Fruit fly (Drosophila melanogaster) whole organism, embryonic: ENCODE measurements around the gene CG6294.

Experiments used
- Antp ChIP-seq: fragments of 200-800 bp; sonication (Bioruptor generic); optimal IDR thresholded peaks from 3 replicates; lab custom pipeline; 2016; ENCODE audit warnings: missing biosample characterization, missing genetic modification characterization
- Bteb2 ChIP-seq: fragments of 200-800 bp; sonication (Bioruptor generic); optimal IDR thresholded peaks from 2 replicates; lab custom pipeline; 2016; ENCODE audit warnings: missing biosample characterization, missing genetic modification characterization
- CG10147 ChIP-seq: fragments of 200-800 bp; sonication (Bioruptor generic); optimal IDR thresholded peaks from 2 replicates; lab custom pipeline; 2019; ENCODE audit warnings: missing biosample characterization, mild to moderate bottlenecking, missing genetic modification characterization, moderate library complexity
- CG10565 ChIP-seq: fragments of 200-800 bp; sonication (Bioruptor generic); optimal IDR thresholded peaks from 3 replicates; lab custom pipeline; 2016; ENCODE audit warnings: missing biosample characterization, mild to moderate bottlenecking, missing genetic modification characterization
- CG11456 ChIP-seq: fragments of 200-800 bp; sonication (Bioruptor generic); IDR thresholded peaks from 3 replicates; pipeline ENCODE4 v1.3.6; 2022; ENCODE audit warnings: missing biosample characterization, missing genetic modification characterization
- CG12219 ChIP-seq: fragments of 200-800 bp; sonication (Bioruptor generic); optimal IDR thresholded peaks from 3 replicates; lab custom pipeline; 2018; ENCODE audit warnings: missing biosample characterization, mild to moderate bottlenecking, missing genetic modification characterization
- CG13296 ChIP-seq: fragments of 200-800 bp; sonication (Bioruptor generic); optimal IDR thresholded peaks from 3 replicates; lab custom pipeline; 2018; ENCODE audit warnings: missing biosample characterization, mild to moderate bottlenecking, missing genetic modification characterization
- CG13894 ChIP-seq: fragments of 200-800 bp; sonication (Bioruptor generic); optimal IDR thresholded peaks from 3 replicates; lab custom pipeline; 2018; ENCODE audit warnings: missing biosample characterization, mild to moderate bottlenecking, missing genetic modification characterization, moderate library complexity
- CG14014 ChIP-seq: fragments of 200-800 bp; sonication (Bioruptor generic); IDR thresholded peaks from 2 replicates; pipeline ENCODE4 v1.3.6; 2022; ENCODE audit warnings: missing biosample characterization, missing genetic modification characterization
- CG14860 ChIP-seq: fragments of 200-800 bp; sonication (Bioruptor generic); IDR thresholded peaks from 3 replicates; pipeline ENCODE4 v1.3.6; 2022; ENCODE audit warnings: missing biosample characterization, missing genetic modification characterization; ENCODE audit not compliant: partially characterized antibody
- CG1529 ChIP-seq: fragments of 200-800 bp; sonication (Bioruptor generic); optimal IDR thresholded peaks from 3 replicates; lab custom pipeline; 2018; ENCODE audit warnings: missing biosample characterization, missing genetic modification characterization
- CG15514 ChIP-seq: fragments of 200-800 bp; sonication (Bioruptor generic); optimal IDR thresholded peaks from 3 replicates; lab custom pipeline; 2017; ENCODE audit warnings: missing biosample characterization, missing genetic modification characterization, mild to moderate bottlenecking, moderate library complexity, missing genetic modification reagents
- CG2116 ChIP-seq: fragments of 200-800 bp; sonication (Bioruptor generic); optimal IDR thresholded peaks from 3 replicates; lab custom pipeline; 2018; ENCODE audit warnings: missing biosample characterization, mild to moderate bottlenecking, missing genetic modification characterization
- CG2875 ChIP-seq: fragments of 200-800 bp; sonication (Bioruptor generic); optimal IDR thresholded peaks from 2 replicates; lab custom pipeline; 2017; ENCODE audit warnings: missing biosample characterization, mild to moderate bottlenecking, missing genetic modification characterization, missing genetic modification reagents
- CG31441 ChIP-seq: fragments of 200-800 bp; sonication (Bioruptor generic); IDR thresholded peaks from 2 replicates; pipeline ENCODE4 v1.3.6; 2022; ENCODE audit warnings: missing biosample characterization, missing genetic modification characterization
- CG3281 ChIP-seq: fragments of 200-800 bp; sonication (Bioruptor generic); optimal IDR thresholded peaks from 3 replicates; lab custom pipeline; 2017; ENCODE audit warnings: missing biosample characterization, mild to moderate bottlenecking, missing genetic modification characterization
- CG3407 ChIP-seq: fragments of 200-800 bp; sonication (Bioruptor generic); optimal IDR thresholded peaks from 2 replicates; lab custom pipeline; 2018; ENCODE audit warnings: missing biosample characterization, mild to moderate bottlenecking, missing genetic modification characterization
- CG4854 ChIP-seq: fragments of 200-800 bp; sonication (Bioruptor generic); optimal IDR thresholded peaks from 2 replicates; lab custom pipeline; 2016; ENCODE audit warnings: missing biosample characterization, missing genetic modification characterization, inconsistent platforms
- CG6765 ChIP-seq: fragments of 200-800 bp; sonication (Bioruptor generic); optimal IDR thresholded peaks from 3 replicates; lab custom pipeline; 2017; ENCODE audit warnings: missing biosample characterization, mild to moderate bottlenecking, missing genetic modification characterization
- CG6791 ChIP-seq: fragments of 200-800 bp; sonication (Bioruptor generic); IDR thresholded peaks from 3 replicates; pipeline ENCODE4 v1.3.6; 2022; ENCODE audit warnings: missing biosample characterization, missing genetic modification characterization; ENCODE audit not compliant: partially characterized antibody
- CG7786 ChIP-seq: fragments of 200-800 bp; sonication (Bioruptor generic); optimal IDR thresholded peaks from 2 replicates; lab custom pipeline; 2016; ENCODE audit warnings: missing biosample characterization, missing genetic modification characterization
- CG8388 ChIP-seq: fragments of 200-800 bp; sonication (Bioruptor generic); optimal IDR thresholded peaks from 2 replicates; lab custom pipeline; 2019; ENCODE audit warnings: missing biosample characterization, mild to moderate bottlenecking, missing genetic modification characterization, moderate library complexity
- CG9437 ChIP-seq: fragments of 200-800 bp; sonication (Bioruptor generic); optimal IDR thresholded peaks from 2 replicates; lab custom pipeline; 2018; ENCODE audit warnings: missing biosample characterization, mild to moderate bottlenecking, missing genetic modification characterization
- D19B ChIP-seq: fragments of 200-800 bp; sonication (Bioruptor generic); optimal IDR thresholded peaks from 2 replicates; lab custom pipeline; 2017; ENCODE audit warnings: missing biosample characterization, mild to moderate bottlenecking, missing genetic modification characterization
- Dbx ChIP-seq: fragments of 200-800 bp; sonication (Bioruptor generic); IDR thresholded peaks from 3 replicates; pipeline ENCODE4 v1.3.6; 2022; ENCODE audit warnings: missing biosample characterization, missing genetic modification characterization
- H2.0 ChIP-seq: fragments of 200-800 bp; sonication (Bioruptor generic); IDR thresholded peaks from 2 replicates; pipeline ENCODE4 v1.3.6; 2022; ENCODE audit warnings: missing biosample characterization, missing genetic modification characterization
- HLH4C ChIP-seq: fragments of 200-800 bp; sonication (Bioruptor generic); IDR thresholded peaks from 3 replicates; pipeline ENCODE4 v1.3.6; 2022; ENCODE audit warnings: missing biosample characterization, missing genetic modification characterization; ENCODE audit not compliant: partially characterized antibody
- Hr51 ChIP-seq, 2 experiments: fragments of 200-800 bp; sonication (Bioruptor generic); optimal IDR thresholded peaks; 2 replicates in 1 of 2; 3 replicates in 1 of 2; lab custom pipeline; 2016 to 2018; ENCODE audit warnings: missing biosample characterization in 2 of 2, missing genetic modification characterization in 2 of 2, mild to moderate bottlenecking in 1 of 2, moderate library complexity in 1 of 2
- Mad ChIP-seq: fragments of 200-800 bp; sonication (Bioruptor generic); optimal IDR thresholded peaks from 2 replicates; lab custom pipeline; 2016; ENCODE audit warnings: missing biosample characterization, missing genetic modification characterization
- NFAT ChIP-seq: fragments of 200-800 bp; sonication (Bioruptor generic); IDR thresholded peaks from 2 replicates; pipeline ENCODE4 v1.3.6; 2022; ENCODE audit warnings: missing biosample characterization, missing genetic modification characterization
- al ChIP-seq: fragments of 200-800 bp; sonication (Bioruptor generic); IDR thresholded peaks from 2 replicates; pipeline ENCODE4 v1.3.6; 2022; ENCODE audit warnings: missing biosample characterization, missing genetic modification characterization
- br ChIP-seq: fragments of >200 bp; optimal IDR thresholded peaks from 2 replicates; lab custom pipeline; 2017
- crol ChIP-seq: fragments of 200-800 bp; sonication (Bioruptor generic); IDR thresholded peaks from 2 replicates; pipeline ENCODE4 v1.3.6; 2022; ENCODE audit warnings: missing biosample characterization, missing genetic modification characterization
- dpn ChIP-seq, 2 experiments: fragments of 200-800 bp; sonication (Bioruptor generic); optimal IDR thresholded peaks; 3 replicates each; lab custom pipeline; 2016; ENCODE audit warnings: missing biosample characterization in 2 of 2, missing genetic modification characterization in 2 of 2
- gce ChIP-seq: fragments of 200-800 bp; sonication (Bioruptor generic); IDR thresholded peaks from 3 replicates; pipeline ENCODE4 v1.3.6; 2022; ENCODE audit warnings: missing biosample characterization, missing genetic modification characterization
- gfzf ChIP-seq: fragments of 200-800 bp; sonication (Bioruptor generic); optimal IDR thresholded peaks from 2 replicates; lab custom pipeline; 2016; ENCODE audit warnings: missing biosample characterization, mild to moderate bottlenecking, missing genetic modification characterization, moderate library complexity
- hb ChIP-seq: fragments of 200-800 bp; sonication (Bioruptor generic); IDR thresholded peaks from 3 replicates; pipeline ENCODE4 v1.3.6; 2022; ENCODE audit warnings: missing biosample characterization, missing genetic modification characterization; ENCODE audit not compliant: partially characterized antibody
- jing ChIP-seq: fragments of 200-800 bp; sonication (Bioruptor generic); optimal IDR thresholded peaks from 2 replicates; lab custom pipeline; 2018; ENCODE audit warnings: missing biosample characterization, mild to moderate bottlenecking, missing genetic modification characterization
- lbe ChIP-seq: fragments of 200-800 bp; sonication (Bioruptor generic); optimal IDR thresholded peaks from 2 replicates; lab custom pipeline; 2016; ENCODE audit warnings: missing biosample characterization, mild to moderate bottlenecking, missing genetic modification characterization
- luna ChIP-seq: fragments of 200-800 bp; sonication (Bioruptor generic); optimal IDR thresholded peaks from 2 replicates; lab custom pipeline; 2016; ENCODE audit warnings: missing biosample characterization, missing genetic modification characterization
- oc ChIP-seq: fragments of 200-800 bp; sonication (Bioruptor generic); optimal IDR thresholded peaks from 2 replicates; lab custom pipeline; 2018; ENCODE audit warnings: missing biosample characterization, mild to moderate bottlenecking, missing genetic modification characterization, moderate library complexity
- ro ChIP-seq: fragments of 200-800 bp; sonication (Bioruptor generic); IDR thresholded peaks from 2 replicates; pipeline ENCODE4 v1.3.6; 2022; ENCODE audit warnings: missing biosample characterization, missing genetic modification characterization
- row ChIP-seq: fragments of 200-800 bp; sonication (Bioruptor generic); IDR thresholded peaks from 3 replicates; pipeline ENCODE4 v1.3.6; 2022; ENCODE audit warnings: missing biosample characterization, missing genetic modification characterization
- sens-2 ChIP-seq: fragments of 200-800 bp; sonication (Bioruptor generic); IDR thresholded peaks from 2 replicates; pipeline ENCODE4 v1.3.6; 2022; ENCODE audit warnings: missing biosample characterization, missing genetic modification characterization
- sim ChIP-seq: fragments of 200-800 bp; sonication (Bioruptor generic); IDR thresholded peaks from 2 replicates; pipeline ENCODE4 v1.3.6; 2022; ENCODE audit warnings: missing biosample characterization, missing genetic modification characterization
- stwl ChIP-seq: fragments of 200-800 bp; sonication (Bioruptor generic); optimal IDR thresholded peaks from 3 replicates; lab custom pipeline; 2018; ENCODE audit warnings: missing biosample characterization, mild to moderate bottlenecking, missing genetic modification characterization, moderate library complexity
- trem ChIP-seq: fragments of 200-800 bp; optimal IDR thresholded peaks from 3 replicates; lab custom pipeline; 2019; ENCODE audit warnings: missing biosample characterization, mild to moderate bottlenecking, missing genetic modification characterization, moderate library complexity
- ttk ChIP-seq: fragments of 200-800 bp; sonication (Bioruptor generic); IDR thresholded peaks from 2 replicates; pipeline ENCODE4 v2.1.2; 2022; ENCODE audit warnings: missing biosample characterization, missing genetic modification characterization
- twi ChIP-seq: fragments of 200-800 bp; optimal IDR thresholded peaks from 2 replicates; lab custom pipeline; 2019; ENCODE audit warnings: missing biosample characterization, mild to moderate bottlenecking, missing genetic modification characterization, moderate library complexity
- usp ChIP-seq: fragments of >200 bp; optimal IDR thresholded peaks from 2 replicates; lab custom pipeline; 2017; ENCODE audit warnings: missing biosample characterization, missing genetic modification characterization
- z ChIP-seq: fragments of 200-800 bp; sonication (Bioruptor generic); IDR thresholded peaks from 3 replicates; pipeline ENCODE4 v1.3.6; 2022; ENCODE audit warnings: missing biosample characterization, missing genetic modification characterization
- zen2 ChIP-seq: fragments of 200-800 bp; sonication (Bioruptor generic); IDR thresholded peaks from 3 replicates; pipeline ENCODE4 v1.3.6; 2022; ENCODE audit warnings: missing biosample characterization, missing genetic modification characterization; ENCODE audit not compliant: partially characterized antibody

Gene CG6294

dm6 chrX:15471904-15472303 is 9.4 kb downstream of the CG6294 start, which contains the start of the genes Grip128 and Alg14 (continued):
- peak; percentile 51 for TF ChIP-seq CG9437 (GFP tag; lab: Kevin White, UChicago)
- TF ChIP-seq CG13894 (tag; lab: Kevin White, UChicago) = no peak
- peak; percentile 59; the same call in 1 of the 3 replicates for TF ChIP-seq zen2
- TF ChIP-seq jing (GFP tag; lab: Kevin White, UChicago) = no peak
- no peak for TF ChIP-seq NFAT (GFP tag; lab: Robert Waterston, UW)
- no peak for TF ChIP-seq dpn (GFP tag; optimal IDR thresholded peaks at IDR 0.05; lab: Kevin White, UChicago)
- TF ChIP-seq CG14014 = no peak
- no peak for TF ChIP-seq Bteb2
- no peak for TF ChIP-seq row (GFP tag; lab: Robert Waterston, UW)
- no peak for TF ChIP-seq CG10565
- TF ChIP-seq CG4854 (GFP tag; lab: Kevin White, UChicago) = no peak
- no peak for TF ChIP-seq luna (GFP tag; lab: Kevin White, UChicago)
- TF ChIP-seq oc (tag; lab: Kevin White, UChicago) = no peak
- TF ChIP-seq CG15514 = peak; percentile 62
- no peak for TF ChIP-seq Antp (GFP tag; lab: Kevin White, UChicago)
- peak; percentile 16 for TF ChIP-seq stwl (tag; lab: Kevin White, UChicago)
- TF ChIP-seq CG14860 (GFP tag; lab: Robert Waterston, UW) = peak; percentile 52; the same call in 1 of the 3 replicates
- no peak for TF ChIP-seq sens-2 (GFP tag; lab: Robert Waterston, UW)
- TF ChIP-seq CG6791 (GFP tag; lab: Robert Waterston, UW) = peak; percentile 69; the same call in 2 of the 3 replicates
- TF ChIP-seq ro = no peak
- TF ChIP-seq twi (tag; lab: Kevin White, UChicago) = no peak
- no peak for TF ChIP-seq z (GFP tag; lab: Robert Waterston, UW)
- TF ChIP-seq CG6765 (GFP tag; lab: Kevin White, UChicago) = no peak
- peak; percentile 38 for TF ChIP-seq CG2116 (GFP tag; lab: Kevin White, UChicago)
- no peak for TF ChIP-seq D19B
- TF ChIP-seq ttk (GFP tag; lab: Robert Waterston, UW) = no peak
- TF ChIP-seq CG3281 = no peak
- TF ChIP-seq usp (GFP tag; lab: Kevin White, UChicago) = no peak
- peak; percentile 59; the same call in 1 of the 3 replicates for TF ChIP-seq hb (GFP tag; lab: Robert Waterston, UW)
- TF ChIP-seq CG13296 = no peak
- no peak for TF ChIP-seq br (lab: Kevin White, UChicago)
- TF ChIP-seq gfzf (GFP tag; lab: Kevin White, UChicago) = no peak
- TF ChIP-seq Hr51 (GFP tag; optimal IDR thresholded peaks at IDR 0.05; lab: Kevin White, UChicago) = no peak
- no peak for TF ChIP-seq CG8388 (GFP tag; lab: Kevin White, UChicago)
- TF ChIP-seq trem (tag; lab: Kevin White, UChicago) = peak; percentile 22
- no peak for TF ChIP-seq CG31441 (GFP tag; lab: Robert Waterston, UW)
- TF ChIP-seq CG12219 = no peak
- no peak for TF ChIP-seq H2.0 (GFP tag; lab: Robert Waterston, UW)
- no peak for TF ChIP-seq CG7786 (GFP tag; lab: Kevin White, UChicago)
- no peak for TF ChIP-seq crol (GFP tag; lab: Robert Waterston, UW)
- no peak for TF ChIP-seq lbe (GFP tag; lab: Kevin White, UChicago)
- TF ChIP-seq gce (GFP tag; lab: Robert Waterston, UW) = no peak
- TF ChIP-seq CG1529 (GFP tag; lab: Kevin White, UChicago) = no peak
- no peak for TF ChIP-seq CG2875
- no peak for TF ChIP-seq CG10147 (GFP tag; lab: Kevin White, UChicago)
- no peak for TF ChIP-seq sim (GFP tag; lab: Robert Waterston, UW)
- TF ChIP-seq CG11456 (GFP tag; lab: Robert Waterston, UW) = no peak
- peak; percentile 66 for TF ChIP-seq HLH4C (GFP tag; lab: Robert Waterston, UW)
- TF ChIP-seq al (GFP tag; lab: Robert Waterston, UW) = no peak
- TF ChIP-seq CG3407 (GFP tag; lab: Kevin White, UChicago) = no peak
- TF ChIP-seq Mad (GFP tag; lab: Kevin White, UChicago) = no peak
- no peak for TF ChIP-seq Dbx (GFP tag; lab: Robert Waterston, UW)
